Fruit fly (Drosophila melanogaster): ENCODE measurements around the gene CG18530.
A peak's percentile ranks its signal among the peaks of the same experiment; 100 is the strongest.

Gene CG18530

DNA sequence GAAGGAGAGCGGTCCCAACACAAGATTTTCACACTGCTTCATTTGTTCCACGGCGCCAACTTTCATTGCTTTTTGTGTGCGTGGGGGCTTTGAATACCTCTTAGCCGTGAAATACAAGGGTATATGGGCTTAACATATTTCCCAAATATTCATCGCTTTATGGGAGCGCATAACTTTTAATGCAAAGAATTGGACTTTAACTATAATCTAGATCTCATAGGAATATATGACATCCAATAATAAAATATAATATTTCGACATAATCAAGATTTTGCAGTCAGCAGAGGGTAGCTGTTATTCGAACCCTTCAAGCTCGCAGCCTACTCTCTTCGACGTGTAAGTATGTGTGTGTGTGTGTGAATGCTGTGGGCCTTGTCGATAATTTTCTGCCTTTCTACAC is 41.5 kb upstream of the CG18530 start (continued):
- TF ChIP-seq pan (optimal IDR thresholded peaks at IDR 0.05) (no peak), pan (GFP tag; optimal IDR thresholded peaks at IDR 0.05 in 1 of 2, IDR thresholded peaks at IDR 0.05 in 1 of 2) (peak in 1 of 2 experiments; percentile 45), CG12942 (GFP tag; optimal IDR thresholded peaks at IDR 0.05) (no peak), lilli (GFP tag; optimal IDR thresholded peaks at IDR 0.05) (peak; percentile 43), CG18011 (GFP tag; optimal IDR thresholded peaks at IDR 0.05) (no peak), slp2 (GFP tag; optimal IDR thresholded peaks at IDR 0.05) (no peak), CG10267 (tag; optimal IDR thresholded peaks at IDR 0.05) (no peak), Dbx (GFP tag; IDR thresholded peaks at IDR 0.05) (0 out of 3 replicates have a peak, but pooled peaks have one; percentile 19), CG11504 (tag; optimal IDR thresholded peaks at IDR 0.05) (peak; percentile 66), trem (tag; optimal IDR thresholded peaks at IDR 0.05) (no peak), Dad (GFP tag; optimal IDR thresholded peaks at IDR 0.05) (no peak), vvl (GFP tag; IDR thresholded peaks at IDR 0.05) (peak; percentile 40), Hsf (GFP tag; optimal IDR thresholded peaks at IDR 0.05) (peak; percentile 23), Abd-B (GFP tag; optimal IDR thresholded peaks at IDR 0.05) (peak; percentile 35), C15 (GFP tag; IDR thresholded peaks at IDR 0.05) (no peak), tx (GFP tag; optimal IDR thresholded peaks at IDR 0.05) (no peak), unpg (GFP tag; optimal IDR thresholded peaks at IDR 0.05) (peak; percentile 31), hb (GFP tag; IDR thresholded peaks at IDR 0.05; ENCODE audit: partially characterized antibody) (no peak), CG11093 (GFP tag; IDR thresholded peaks at IDR 0.05) (no peak), PHDP (tag; optimal IDR thresholded peaks at IDR 0.05) (peak; percentile 46), insv (GFP tag; optimal IDR thresholded peaks at IDR 0.05) (no peak), CTCF (GFP tag; optimal IDR thresholded peaks at IDR 0.05) (no peak), sd (tag; optimal IDR thresholded peaks at IDR 0.05) (no peak), CG8281 (tag; optimal IDR thresholded peaks at IDR 0.05) (no peak), Dip3 (GFP tag; optimal IDR thresholded peaks at IDR 0.05) (no peak), Nf-YA (GFP tag; IDR thresholded peaks at IDR 0.05) (no peak), CG12299 (tag; optimal IDR thresholded peaks at IDR 0.05) (no peak), D19A (tag; optimal IDR thresholded peaks at IDR 0.05) (no peak), CG10147 (GFP tag; optimal IDR thresholded peaks at IDR 0.05) (no peak), CG33213 (GFP tag; optimal IDR thresholded peaks at IDR 0.05) (no peak), CG17359 (tag; optimal IDR thresholded peaks at IDR 0.05) (peak; percentile 57), Atf-2 (GFP tag; optimal IDR thresholded peaks at IDR 0.05) (no peak), stc (GFP tag; IDR thresholded peaks at IDR 0.05) (peak; percentile 51; the same call in 1 of the 2 replicates), CG9609 (GFP tag; optimal IDR thresholded peaks at IDR 0.05) (no peak), CG7556 (GFP tag; optimal IDR thresholded peaks at IDR 0.05) (peak; percentile 51), CG11456 (GFP tag; IDR thresholded peaks at IDR 0.05) (no peak), CG10565 (GFP tag; optimal IDR thresholded peaks at IDR 0.05) (no peak), CG6175 (GFP tag; IDR thresholded peaks at IDR 0.05) (no peak), fd64A (GFP tag; optimal IDR thresholded peaks at IDR 0.05) (no peak), CG15696 (tag; optimal IDR thresholded peaks at IDR 0.05) (no peak), tgo (GFP tag; IDR thresholded peaks at IDR 0.05) (peak; percentile 46; the same call in 2 of the 3 replicates), YL-1 (GFP tag; optimal IDR thresholded peaks at IDR 0.05) (no peak), grau (tag; optimal IDR thresholded peaks at IDR 0.05) (peak; percentile 47), tin (GFP tag; optimal IDR thresholded peaks at IDR 0.05) (no peak), nom (GFP tag; optimal IDR thresholded peaks at IDR 0.05) (no peak), Max (GFP tag; optimal IDR thresholded peaks at IDR 0.05) (no peak), chif (GFP tag; optimal IDR thresholded peaks at IDR 0.05) (no peak), sisA (GFP tag; IDR thresholded peaks at IDR 0.05) (peak; percentile 41; the same call in 1 of the 2 replicates), Stat92E (GFP tag; optimal IDR thresholded peaks at IDR 0.05) (no peak), Chrac-16 (GFP tag; optimal IDR thresholded peaks at IDR 0.05) (peak; percentile 2), al (GFP tag; IDR thresholded peaks at IDR 0.05) (no peak), Sox102F (GFP tag; optimal IDR thresholded peaks at IDR 0.05) (peak; percentile 59)

Data from whole organism, embryonic.